Fruit fly (Drosophila melanogaster): ENCODE measurements around the gene kuz.

Gene kuz

DNA sequence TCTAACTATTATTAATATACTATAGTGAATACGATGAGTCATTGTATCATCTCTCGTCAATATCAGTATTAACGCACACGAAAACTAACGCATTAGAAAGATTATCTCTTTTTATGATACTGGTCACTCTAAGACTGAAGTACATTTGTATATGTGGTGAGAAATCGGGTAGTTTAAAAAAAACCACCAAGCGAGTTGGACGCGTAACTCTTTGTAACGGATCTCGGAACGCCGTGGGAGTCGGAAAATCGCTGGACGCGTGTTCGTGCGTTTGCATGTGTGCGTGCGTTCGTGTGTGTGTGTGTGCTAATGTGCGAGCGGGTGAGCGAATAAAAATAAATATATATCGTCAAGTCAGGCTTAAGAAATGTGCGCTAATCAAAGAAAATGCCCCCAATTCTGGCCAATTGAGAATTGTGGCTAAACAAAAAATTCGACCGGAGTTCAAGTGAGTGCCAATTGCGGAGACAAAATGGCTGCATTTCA lies at the start of gene kuz (continued):
- TF ChIP-seq kni (GFP tag; optimal IDR thresholded peaks at IDR 0.05) (peak; percentile 50), CG2678 (tag; optimal IDR thresholded peaks at IDR 0.05) (peak; percentile 48), lab (GFP tag; optimal IDR thresholded peaks at IDR 0.05) (peak; percentile 61), dimm (GFP tag; IDR thresholded peaks at IDR 0.05) (no peak), CG17912 (GFP tag; optimal IDR thresholded peaks at IDR 0.05) (peak; percentile 47), grau (tag; optimal IDR thresholded peaks at IDR 0.05) (peak; percentile 40), tup (GFP tag; optimal IDR thresholded peaks at IDR 0.05) (no peak), hkb (optimal IDR thresholded peaks at IDR 0.05) (no peak), hkb (GFP tag; IDR thresholded peaks at IDR 0.05) (0 out of 2 replicates have a peak, but pooled peaks have one; percentile 30), Myb (GFP tag; optimal IDR thresholded peaks at IDR 0.05) (no peak), CG13287 (GFP tag; IDR thresholded peaks at IDR 0.05; ENCODE audit: partially characterized antibody) (peak; percentile 63), CG13775 (GFP tag; optimal IDR thresholded peaks at IDR 0.05) (no peak), tna (GFP tag; IDR thresholded peaks at IDR 0.05; ENCODE audit: partially characterized antibody) (peak; percentile 64; the same call in 1 of the 2 replicates), nmo (GFP tag; optimal IDR thresholded peaks at IDR 0.05) (peak; percentile 17), Sox102F (GFP tag; optimal IDR thresholded peaks at IDR 0.05) (peak; percentile 14), CG13894 (tag; optimal IDR thresholded peaks at IDR 0.05) (peak; percentile 82), CG2129 (GFP tag; IDR thresholded peaks at IDR 0.05; ENCODE audit: partially characterized antibody) (peak; percentile 15; the same call in 1 of the 2 replicates), CG15514 (GFP tag; optimal IDR thresholded peaks at IDR 0.05) (peak; percentile 19), bowl (GFP tag; IDR thresholded peaks at IDR 0.05) (no peak), CG6254 (GFP tag; optimal IDR thresholded peaks at IDR 0.05) (peak; percentile 4), fru (optimal IDR thresholded peaks at IDR 0.05) (no peak), CG15601 (tag; optimal IDR thresholded peaks at IDR 0.05) (peak; percentile 34), stwl (tag; optimal IDR thresholded peaks at IDR 0.05) (peak; percentile 37), CG33213 (GFP tag; optimal IDR thresholded peaks at IDR 0.05) (peak; percentile 49), CG4617 (GFP tag; optimal IDR thresholded peaks at IDR 0.05; ENCODE audit: borderline replicate concordance) (peak; percentile 3), CG30403 (GFP tag; optimal IDR thresholded peaks at IDR 0.05) (peak; percentile 2), otp (GFP tag; IDR thresholded peaks at IDR 0.05) (no peak; the same call in 2 of the 3 replicates), Xrp1 (GFP tag; IDR thresholded peaks at IDR 0.05) (peak; percentile 39; the same call in 1 of the 2 replicates), CG31441 (GFP tag; IDR thresholded peaks at IDR 0.05) (peak; percentile 29; the same call in 1 of the 2 replicates), wek (GFP tag; optimal IDR thresholded peaks at IDR 0.05) (peak; percentile 42), CG4424 (GFP tag; optimal IDR thresholded peaks at IDR 0.05) (no peak), sens (GFP tag) (peak; percentile 80), inv (GFP tag; IDR thresholded peaks at IDR 0.05; ENCODE audit: partially characterized antibody) (peak; percentile 50), Nf-YC (tag; optimal IDR thresholded peaks at IDR 0.05) (peak; percentile 52), CG6813 (GFP tag; optimal IDR thresholded peaks at IDR 0.05) (peak; percentile 17), peb (GFP tag; IDR thresholded peaks at IDR 0.05) (peak; percentile 16; the same call in 1 of the 2 replicates), CG2889 (GFP tag; IDR thresholded peaks at IDR 0.05) (no peak), Scr (GFP tag; IDR thresholded peaks at IDR 0.05; ENCODE audit: partially characterized antibody) (peak; percentile 56), repo (GFP tag; optimal IDR thresholded peaks at IDR 0.05) (peak; percentile 20), CG12659 (GFP tag; optimal IDR thresholded peaks at IDR 0.05) (peak; percentile 69), CG17829 (tag; optimal IDR thresholded peaks at IDR 0.05) (peak; percentile 36), sqz (GFP tag; optimal IDR thresholded peaks at IDR 0.05) (peak; percentile 99), ash1 (GFP tag; optimal IDR thresholded peaks at IDR 0.05) (peak; percentile 28), Eip74EF (GFP tag; optimal IDR thresholded peaks at IDR 0.05) (peak in 1 of 2 experiments; percentile 18), ato (GFP tag; IDR thresholded peaks at IDR 0.05; ENCODE audit: partially characterized antibody) (peak; percentile 66; the same call in 1 of the 2 replicates), CG17612 (GFP tag; IDR thresholded peaks at IDR 0.05) (no peak), aop (GFP tag; IDR thresholded peaks at IDR 0.05) (no peak; the same call in 1 of the 2 replicates), dm (GFP tag; optimal IDR thresholded peaks at IDR 0.05) (peak; percentile 50)
